In genomic region chr3L:21536857-21537256, dm6 we compare ENCODE assay signal across 1 fruit fly cellular context.
TF ChIP-seq lines count a peak whose summit lies in the region.

TSS of gene Rpn10 (plus strand) at chr3L:21537000.

TF ChIP-seq in whole organism, embryonic, 481 proteins besides CTCF, POLR2A, EP300 and RAD21 (continued from another document and continues in another):
- TF ChIP-seq zf30C (GFP tag; optimal IDR thresholded peaks at IDR 0.05; lab: Kevin White, UChicago), result peak; percentile 78
- no peak for TF ChIP-seq CG8765 (GFP tag; IDR thresholded peaks at IDR 0.05; lab: Robert Waterston, UW)
- no peak for TF ChIP-seq her (GFP tag; optimal IDR thresholded peaks at IDR 0.05; lab: Kevin White, UChicago)
- no peak for TF ChIP-seq CG17385 (GFP tag; optimal IDR thresholded peaks at IDR 0.05; lab: Kevin White, UChicago)
- TF ChIP-seq Chrac-16 (GFP tag; optimal IDR thresholded peaks at IDR 0.05; lab: Kevin White, UChicago), result peak; percentile 49
- no peak for TF ChIP-seq ara (GFP tag; IDR thresholded peaks at IDR 0.05; lab: Robert Waterston, UW)
- no peak for TF ChIP-seq ftz-f1 (GFP tag; optimal IDR thresholded peaks at IDR 0.05; lab: Kevin White, UChicago)
- TF ChIP-seq CG11456 (GFP tag; IDR thresholded peaks at IDR 0.05; lab: Robert Waterston, UW), result no peak
- no peak for TF ChIP-seq CG15073 (GFP tag; optimal IDR thresholded peaks at IDR 0.05; lab: Kevin White, UChicago)
- peak; percentile 27 for TF ChIP-seq zfh2 (GFP tag; optimal IDR thresholded peaks at IDR 0.05; lab: Kevin White, UChicago)
- no peak for TF ChIP-seq Atf3 (GFP tag; optimal IDR thresholded peaks at IDR 0.05; lab: Kevin White, UChicago)
- TF ChIP-seq gem (tag; optimal IDR thresholded peaks at IDR 0.05; lab: Kevin White, UChicago), result no peak
- TF ChIP-seq Sox100B (GFP tag; optimal IDR thresholded peaks at IDR 0.05; lab: Kevin White, UChicago), result no peak
- no peak for TF ChIP-seq btn (GFP tag; optimal IDR thresholded peaks at IDR 0.05; lab: Kevin White, UChicago)
- TF ChIP-seq ems (GFP tag; optimal IDR thresholded peaks at IDR 0.05; lab: Kevin White, UChicago), result no peak
- TF ChIP-seq CG17186 (GFP tag; optimal IDR thresholded peaks at IDR 0.05; lab: Kevin White, UChicago), result no peak
- no peak for TF ChIP-seq Awh (GFP tag; IDR thresholded peaks at IDR 0.05; lab: Robert Waterston, UW)
- no peak for TF ChIP-seq Atf-2 (GFP tag; optimal IDR thresholded peaks at IDR 0.05; lab: Kevin White, UChicago)
- TF ChIP-seq CG12236 (GFP tag; optimal IDR thresholded peaks at IDR 0.05; lab: Kevin White, UChicago), result no peak
- no peak for TF ChIP-seq CG17912 (GFP tag; optimal IDR thresholded peaks at IDR 0.05; lab: Kevin White, UChicago)
- no peak for TF ChIP-seq peb (GFP tag; IDR thresholded peaks at IDR 0.05; lab: Robert Waterston, UW)
- TF ChIP-seq Dbx (GFP tag; IDR thresholded peaks at IDR 0.05; lab: Robert Waterston, UW), result peak; percentile 76
- peak; percentile 76 for TF ChIP-seq Ets97D (GFP tag; optimal IDR thresholded peaks at IDR 0.05; lab: Kevin White, UChicago)
- no peak for TF ChIP-seq oc (tag; optimal IDR thresholded peaks at IDR 0.05; lab: Kevin White, UChicago)
- no peak for TF ChIP-seq Xrp1 (GFP tag; IDR thresholded peaks at IDR 0.05; lab: Robert Waterston, UW)
- peak; percentile 44 for TF ChIP-seq CHES-1-like (GFP tag; optimal IDR thresholded peaks at IDR 0.05; lab: Kevin White, UChicago)
- TF ChIP-seq schlank (tag; optimal IDR thresholded peaks at IDR 0.05; lab: Kevin White, UChicago), result no peak
- TF ChIP-seq Bgb (GFP tag; IDR thresholded peaks at IDR 0.05; lab: Robert Waterston, UW; ENCODE audit: partially characterized antibody), result peak; percentile 99
- no peak for TF ChIP-seq odd (GFP tag; optimal IDR thresholded peaks at IDR 0.05; lab: Kevin White, UChicago)
- TF ChIP-seq CG3281 (GFP tag; optimal IDR thresholded peaks at IDR 0.05; lab: Kevin White, UChicago), result no peak
- TF ChIP-seq bigmax (GFP tag; optimal IDR thresholded peaks at IDR 0.05; lab: Kevin White, UChicago), result no peak
- TF ChIP-seq CG12104 (GFP tag; optimal IDR thresholded peaks at IDR 0.05; lab: Kevin White, UChicago), result no peak
- TF ChIP-seq fd3F (GFP tag; optimal IDR thresholded peaks at IDR 0.05; lab: Kevin White, UChicago), result no peak
- TF ChIP-seq CG3726 (GFP tag; IDR thresholded peaks at IDR 0.05; lab: Robert Waterston, UW), result no peak
- no peak for TF ChIP-seq Atf6 (GFP tag; IDR thresholded peaks at IDR 0.05; lab: Robert Waterston, UW)
- TF ChIP-seq tx (GFP tag; optimal IDR thresholded peaks at IDR 0.05; lab: Kevin White, UChicago), result no peak
- TF ChIP-seq ATbp (GFP tag; optimal IDR thresholded peaks at IDR 0.05; lab: Kevin White, UChicago), result no peak
- TF ChIP-seq CG9609 (GFP tag; optimal IDR thresholded peaks at IDR 0.05; lab: Kevin White, UChicago), result no peak
- no peak for TF ChIP-seq CG14441 (GFP tag; IDR thresholded peaks at IDR 0.05; lab: Robert Waterston, UW)
- TF ChIP-seq CrebB (tag; optimal IDR thresholded peaks at IDR 0.05; lab: Kevin White, UChicago), result no peak
- TF ChIP-seq CG11504 (tag; optimal IDR thresholded peaks at IDR 0.05; lab: Kevin White, UChicago), result no peak
- TF ChIP-seq CG15601 (tag; optimal IDR thresholded peaks at IDR 0.05; lab: Kevin White, UChicago), result peak; percentile 11
- TF ChIP-seq CG14667 (GFP tag; IDR thresholded peaks at IDR 0.05; lab: Robert Waterston, UW), result no peak
- no peak for TF ChIP-seq pan (optimal IDR thresholded peaks at IDR 0.05; lab: Kevin White, UChicago)
- no peak for TF ChIP-seq pan (GFP tag; optimal IDR thresholded peaks at IDR 0.05 in 1 of 2, IDR thresholded peaks at IDR 0.05 in 1 of 2)
- TF ChIP-seq CG2129 (GFP tag; IDR thresholded peaks at IDR 0.05; lab: Robert Waterston, UW; ENCODE audit: partially characterized antibody), result peak; percentile 93
- TF ChIP-seq disco-r (GFP tag; optimal IDR thresholded peaks at IDR 0.05; lab: Kevin White, UChicago), result no peak
- peak; percentile 58 for TF ChIP-seq Xbp1 (GFP tag; optimal IDR thresholded peaks at IDR 0.05; lab: Kevin White, UChicago)
- no peak for TF ChIP-seq slbo (GFP tag; IDR thresholded peaks at IDR 0.05; lab: Robert Waterston, UW)
- no peak for TF ChIP-seq CG10209 (GFP tag; optimal IDR thresholded peaks at IDR 0.05; lab: Kevin White, UChicago)
- TF ChIP-seq CG10431 (GFP tag; optimal IDR thresholded peaks at IDR 0.05; lab: Kevin White, UChicago), result no peak
- TF ChIP-seq CG6689 (GFP tag; IDR thresholded peaks at IDR 0.05; lab: Robert Waterston, UW), result no peak
- TF ChIP-seq CG30020 (tag; optimal IDR thresholded peaks at IDR 0.05; lab: Kevin White, UChicago), result peak; percentile 85
- TF ChIP-seq CG13424 (tag; optimal IDR thresholded peaks at IDR 0.05; lab: Kevin White, UChicago), result peak; percentile 44
- no peak for TF ChIP-seq CG17359 (tag; optimal IDR thresholded peaks at IDR 0.05; lab: Kevin White, UChicago)
- TF ChIP-seq gfzf (GFP tag; optimal IDR thresholded peaks at IDR 0.05; lab: Kevin White, UChicago), result peak; percentile 71
- TF ChIP-seq CG7271 (tag; optimal IDR thresholded peaks at IDR 0.05; lab: Kevin White, UChicago), result no peak
- peak; percentile 58 for TF ChIP-seq CG17829 (tag; optimal IDR thresholded peaks at IDR 0.05; lab: Kevin White, UChicago)
- TF ChIP-seq Pdp1 (GFP tag; optimal IDR thresholded peaks at IDR 0.05; lab: Kevin White, UChicago), result peak; percentile 8 to 86
- TF ChIP-seq CG1024 (GFP tag; IDR thresholded peaks at IDR 0.05; lab: Robert Waterston, UW), result no peak
- TF ChIP-seq Dfd (GFP tag; optimal IDR thresholded peaks at IDR 0.05; lab: Kevin White, UChicago), result no peak
- no peak for TF ChIP-seq sqz (GFP tag; optimal IDR thresholded peaks at IDR 0.05; lab: Kevin White, UChicago)
- peak; percentile 20 for TF ChIP-seq Side (GFP tag; optimal IDR thresholded peaks at IDR 0.05; lab: Kevin White, UChicago)
- no peak for TF ChIP-seq ash1 (GFP tag; optimal IDR thresholded peaks at IDR 0.05; lab: Kevin White, UChicago)
- TF ChIP-seq CG5245 (GFP tag; optimal IDR thresholded peaks at IDR 0.05; lab: Kevin White, UChicago), result no peak
- no peak for TF ChIP-seq wor (GFP tag; IDR thresholded peaks at IDR 0.05; lab: Robert Waterston, UW)
- TF ChIP-seq CG4854 (GFP tag; optimal IDR thresholded peaks at IDR 0.05; lab: Kevin White, UChicago), result peak; percentile 10
- TF ChIP-seq crol (GFP tag; IDR thresholded peaks at IDR 0.05; lab: Robert Waterston, UW), result no peak
- peak; percentile 1 for TF ChIP-seq CG12299 (tag; optimal IDR thresholded peaks at IDR 0.05; lab: Kevin White, UChicago)
- no peak for TF ChIP-seq luna (GFP tag; optimal IDR thresholded peaks at IDR 0.05; lab: Kevin White, UChicago)
- TF ChIP-seq crp (GFP tag; optimal IDR thresholded peaks at IDR 0.05; lab: Kevin White, UChicago), result no peak
- TF ChIP-seq CG13624 (GFP tag; optimal IDR thresholded peaks at IDR 0.05; lab: Kevin White, UChicago), result peak; percentile 29
- TF ChIP-seq dimm (GFP tag; IDR thresholded peaks at IDR 0.05; lab: Robert Waterston, UW), result no peak
- TF ChIP-seq ato (GFP tag; IDR thresholded peaks at IDR 0.05; lab: Robert Waterston, UW; ENCODE audit: partially characterized antibody), result peak; percentile 97
- peak; percentile 73 for TF ChIP-seq CG33213 (GFP tag; optimal IDR thresholded peaks at IDR 0.05; lab: Kevin White, UChicago)
- no peak for TF ChIP-seq CG1647 (GFP tag; optimal IDR thresholded peaks at IDR 0.05; lab: Kevin White, UChicago)
- peak; percentile 7 for TF ChIP-seq CG18262 (tag; optimal IDR thresholded peaks at IDR 0.05; lab: Kevin White, UChicago)
- no peak for TF ChIP-seq psq (GFP tag; optimal IDR thresholded peaks at IDR 0.05; lab: Kevin White, UChicago)
- peak; percentile 97 for TF ChIP-seq vnd (GFP tag; IDR thresholded peaks at IDR 0.05; lab: Robert Waterston, UW; ENCODE audit: partially characterized antibody)
- peak; percentile 4 for TF ChIP-seq dm (GFP tag; optimal IDR thresholded peaks at IDR 0.05; lab: Kevin White, UChicago)
- no peak for TF ChIP-seq tap (tag; optimal IDR thresholded peaks at IDR 0.05; lab: Kevin White, UChicago)
- TF ChIP-seq C15 (GFP tag; IDR thresholded peaks at IDR 0.05; lab: Robert Waterston, UW), result no peak
- TF ChIP-seq sug (tag; optimal IDR thresholded peaks at IDR 0.05; lab: Kevin White, UChicago), result peak; percentile 57
- no peak for TF ChIP-seq CG4360 (GFP tag; IDR thresholded peaks at IDR 0.05; lab: Robert Waterston, UW)
- no peak for TF ChIP-seq ase (GFP tag; IDR thresholded peaks at IDR 0.05; lab: Robert Waterston, UW)
- TF ChIP-seq MBD-R2 (GFP tag; IDR thresholded peaks at IDR 0.05; lab: Robert Waterston, UW), result peak; percentile 99
- TF ChIP-seq kay (GFP tag; optimal IDR thresholded peaks at IDR 0.05; lab: Kevin White, UChicago), result no peak
- no peak for TF ChIP-seq Sry-β (GFP tag; optimal IDR thresholded peaks at IDR 0.05; lab: Kevin White, UChicago)
- TF ChIP-seq aop (GFP tag; IDR thresholded peaks at IDR 0.05; lab: Robert Waterston, UW), result no peak
- no peak for TF ChIP-seq CG1233 (GFP tag; optimal IDR thresholded peaks at IDR 0.05; lab: Kevin White, UChicago)
- TF ChIP-seq chn (GFP tag; optimal IDR thresholded peaks at IDR 0.05; lab: Kevin White, UChicago), result peak; percentile 40
- TF ChIP-seq rib (GFP tag; IDR thresholded peaks at IDR 0.05; lab: Robert Waterston, UW), result no peak
- peak; percentile 8 for TF ChIP-seq CG6254 (GFP tag; optimal IDR thresholded peaks at IDR 0.05; lab: Kevin White, UChicago)
- TF ChIP-seq jigr1 (GFP tag; IDR thresholded peaks at IDR 0.05; lab: Robert Waterston, UW), result no peak
- TF ChIP-seq HLHmδ (GFP tag; optimal IDR thresholded peaks at IDR 0.05; lab: Kevin White, UChicago), result no peak
- TF ChIP-seq CG8281 (tag; optimal IDR thresholded peaks at IDR 0.05; lab: Kevin White, UChicago), result no peak
- no peak for TF ChIP-seq sim (GFP tag; IDR thresholded peaks at IDR 0.05; lab: Robert Waterston, UW)
- TF ChIP-seq Fer3 (tag; optimal IDR thresholded peaks at IDR 0.05; lab: Kevin White, UChicago), result peak; percentile 2
- TF ChIP-seq CG1832 (GFP tag; optimal IDR thresholded peaks at IDR 0.05; lab: Kevin White, UChicago), result no peak
- TF ChIP-seq cwo (GFP tag; optimal IDR thresholded peaks at IDR 0.05; lab: Kevin White, UChicago), result no peak
- no peak for TF ChIP-seq br (optimal IDR thresholded peaks at IDR 0.05; lab: Kevin White, UChicago)
- TF ChIP-seq CG12744 (GFP tag; optimal IDR thresholded peaks at IDR 0.05; lab: Kevin White, UChicago), result no peak
- TF ChIP-seq CG30403 (GFP tag; optimal IDR thresholded peaks at IDR 0.05; lab: Kevin White, UChicago), result peak; percentile 33
- TF ChIP-seq Mad (GFP tag; optimal IDR thresholded peaks at IDR 0.05; lab: Kevin White, UChicago), result no peak
- no peak for TF ChIP-seq GATAe (GFP tag; conservative IDR thresholded peaks at IDR 0.05; lab: Robert Waterston, UW)
- TF ChIP-seq Dip2 (GFP tag; IDR thresholded peaks at IDR 0.05; lab: Robert Waterston, UW), result no peak
- no peak for TF ChIP-seq CG4404 (GFP tag; IDR thresholded peaks at IDR 0.05; lab: Robert Waterston, UW)
- TF ChIP-seq Oaz (GFP tag; IDR thresholded peaks at IDR 0.05; lab: Robert Waterston, UW), result no peak
- no peak for TF ChIP-seq Neu2 (GFP tag; optimal IDR thresholded peaks at IDR 0.05; lab: Kevin White, UChicago; ENCODE audit: borderline replicate concordance)
- TF ChIP-seq CG12155 (GFP tag; optimal IDR thresholded peaks at IDR 0.05; lab: Kevin White, UChicago), result peak; percentile 42
- no peak for TF ChIP-seq Hr39 (optimal IDR thresholded peaks at IDR 0.05; lab: Kevin White, UChicago)
- no peak for TF ChIP-seq ham (GFP tag; IDR thresholded peaks at IDR 0.05; lab: Robert Waterston, UW)
- TF ChIP-seq Bdp1 (GFP tag; optimal IDR thresholded peaks at IDR 0.05; lab: Kevin White, UChicago), result no peak
- peak; percentile 1 for TF ChIP-seq CG4424 (GFP tag; optimal IDR thresholded peaks at IDR 0.05; lab: Kevin White, UChicago)
- no peak for TF ChIP-seq wdn (GFP tag; IDR thresholded peaks at IDR 0.05; lab: Robert Waterston, UW)
- 0 out of 3 replicates have a peak, but pooled peaks have one; percentile 74 for TF ChIP-seq CG2199 (GFP tag; IDR thresholded peaks at IDR 0.05; lab: Robert Waterston, UW)
- TF ChIP-seq Hr78 (GFP tag; optimal IDR thresholded peaks at IDR 0.05; lab: Kevin White, UChicago), result peak in 1 of 2 experiments; percentile 99
- peak; percentile 48 for TF ChIP-seq Hsf (GFP tag; optimal IDR thresholded peaks at IDR 0.05; lab: Kevin White, UChicago)
- TF ChIP-seq lab (GFP tag; optimal IDR thresholded peaks at IDR 0.05; lab: Kevin White, UChicago), result no peak
- TF ChIP-seq gsb (GFP tag; IDR thresholded peaks at IDR 0.05; lab: Robert Waterston, UW), result no peak
- peak; percentile 24 for TF ChIP-seq twi (tag; optimal IDR thresholded peaks at IDR 0.05; lab: Kevin White, UChicago)
- no peak for TF ChIP-seq CG31441 (GFP tag; IDR thresholded peaks at IDR 0.05; lab: Robert Waterston, UW)
- no peak for TF ChIP-seq unpg (GFP tag; optimal IDR thresholded peaks at IDR 0.05; lab: Kevin White, UChicago)
- no peak for TF ChIP-seq lmd (GFP tag; IDR thresholded peaks at IDR 0.05; lab: Robert Waterston, UW)
- TF ChIP-seq Dll (GFP tag; IDR thresholded peaks at IDR 0.05; lab: Robert Waterston, UW; ENCODE audit: partially characterized antibody), result peak; percentile 95
- TF ChIP-seq CG10959 (GFP tag; IDR thresholded peaks at IDR 0.05; lab: Robert Waterston, UW), result no peak
- TF ChIP-seq trh (GFP tag; optimal IDR thresholded peaks at IDR 0.05; lab: Kevin White, UChicago), result no peak
- no peak; the same call in 1 of the 2 replicates for TF ChIP-seq vvl (GFP tag; IDR thresholded peaks at IDR 0.05; lab: Robert Waterston, UW)
- TF ChIP-seq CG15011 (GFP tag; optimal IDR thresholded peaks at IDR 0.05; lab: Kevin White, UChicago), result no peak
- no peak for TF ChIP-seq CG11695 (GFP tag; IDR thresholded peaks at IDR 0.05; lab: Robert Waterston, UW)
- TF ChIP-seq CG15479 (GFP tag; optimal IDR thresholded peaks at IDR 0.05; lab: Kevin White, UChicago), result no peak
- no peak for TF ChIP-seq al (GFP tag; IDR thresholded peaks at IDR 0.05; lab: Robert Waterston, UW)
- TF ChIP-seq Camta (GFP tag; optimal IDR thresholded peaks at IDR 0.05; lab: Kevin White, UChicago), result no peak
- peak; percentile 98 for TF ChIP-seq Opbp (GFP tag; IDR thresholded peaks at IDR 0.05; lab: Robert Waterston, UW; ENCODE audit: partially characterized antibody)
- no peak for TF ChIP-seq CG18764 (GFP tag; optimal IDR thresholded peaks at IDR 0.05; lab: Kevin White, UChicago)
- TF ChIP-seq NK7.1 (GFP tag; optimal IDR thresholded peaks at IDR 0.05; lab: Kevin White, UChicago), result no peak
- TF ChIP-seq ab (GFP tag; optimal IDR thresholded peaks at IDR 0.05; lab: Kevin White, UChicago), result no peak
- TF ChIP-seq salm (tag; optimal IDR thresholded peaks at IDR 0.05; lab: Kevin White, UChicago), result no peak
- TF ChIP-seq Hmx (GFP tag; optimal IDR thresholded peaks at IDR 0.05; lab: Kevin White, UChicago), result no peak
